Worm (Caenorhabditis elegans): ENCODE measurements around the gene lin-56.

- TF ChIP-seq cog-1 (tag; optimal IDR thresholded peaks at IDR 0.05) (no peak), tab-1 (GFP tag; IDR thresholded peaks at IDR 0.05) (no peak), T22C8.4 (GFP tag; IDR thresholded peaks at IDR 0.05) (no peak), flt-1 (GFP tag; IDR thresholded peaks at IDR 0.05) (no peak), med-1 (GFP tag; optimal IDR thresholded peaks at IDR 0.05; ENCODE audit: insufficient read depth) (no peak), ztf-23 (GFP tag; IDR thresholded peaks at IDR 0.05) (no peak)
These were observed 14.6 kb downstream of the lin-56 start, which contains the start of the genes ZK673.6 and sdz-37 for ce11 chrII:10464230-10464920.

Data from whole organism, midembryonic.